Worm (Caenorhabditis elegans) whole organism, L1 larva: ENCODE data around the gene B0393.4.

Experiments used
- C04F5.9 ChIP-seq: sonication (generic microtip); optimal IDR thresholded peaks from 2 replicates; lab custom pipeline; 2016; ENCODE audit warnings: missing genetic modification characterization, missing compliant biosample characterization
- C34B4.2 ChIP-seq: sonication (generic microtip); optimal IDR thresholded peaks from 2 replicates; lab custom pipeline; 2017; ENCODE audit warnings: mild to moderate bottlenecking, missing genetic modification characterization, missing compliant biosample characterization
- Y116A8C.19 ChIP-seq: sonication (generic microtip); optimal IDR thresholded peaks from 2 replicates; lab custom pipeline; 2016; ENCODE audit warnings: missing compliant biosample characterization, missing genetic modification characterization, borderline replicate concordance
- aha-1 ChIP-seq: fragments of 150-350 bp; optimal IDR thresholded peaks from 2 replicates; lab custom pipeline; 2014; ENCODE audit warnings: missing biosample characterization, missing genetic modification characterization
- alr-1 ChIP-seq: fragments of 200-800 bp; sonication (Bioruptor generic); optimal IDR thresholded peaks from 2 replicates; lab custom pipeline; 2018; ENCODE audit warnings: borderline replicate concordance, mild to moderate bottlenecking, missing genetic modification characterization, missing compliant biosample characterization
- ama-1 ChIP-seq: fragments of 150-350 bp; optimal IDR thresholded peaks from 2 replicates; lab custom pipeline; 2014
- blmp-1 ChIP-seq: fragments of 150-350 bp; optimal IDR thresholded peaks from 2 replicates; lab custom pipeline; 2014; ENCODE audit warnings: missing biosample characterization, missing genetic modification characterization
- ceh-8 ChIP-seq: fragments of 200-800 bp; sonication (Bioruptor generic); optimal IDR thresholded peaks from 2 replicates; lab custom pipeline; 2018; ENCODE audit warnings: mild to moderate bottlenecking, missing genetic modification characterization, moderate library complexity, missing compliant biosample characterization
- ceh-88 ChIP-seq: fragments of 200-800 bp; sonication (Bioruptor generic); IDR thresholded peaks from 2 replicates; pipeline ENCODE4 v1.3.6; 2022; ENCODE audit warnings: missing genetic modification characterization, missing compliant biosample characterization
- ceh-90 ChIP-seq: sonication (generic microtip); optimal IDR thresholded peaks from 2 replicates; lab custom pipeline; 2016; ENCODE audit warnings: missing genetic modification characterization, missing compliant biosample characterization
- dpl-1 ChIP-seq, 3 experiments: fragments of 150-350 bp in 2 of 3; sonication (generic microtip) in 1 of 3; optimal IDR thresholded peaks; 2 replicates each; lab custom pipeline; 2014 to 2017; ENCODE audit warnings: missing biosample characterization in 3 of 3, missing genetic modification characterization in 3 of 3, missing genetic modification reagents in 3 of 3
- dsc-1 ChIP-seq: sonication (generic microtip); optimal IDR thresholded peaks from 2 replicates; lab custom pipeline; 2016; ENCODE audit warnings: mild to moderate bottlenecking, missing genetic modification characterization, missing compliant biosample characterization
- efl-3 ChIP-seq: fragments of 200-800 bp; sonication (Bioruptor generic); optimal IDR thresholded peaks from 2 replicates; lab custom pipeline; 2018; ENCODE audit warnings: mild to moderate bottlenecking, missing genetic modification characterization, missing compliant biosample characterization
- egl-13 ChIP-seq: sonication (generic microtip); optimal IDR thresholded peaks from 2 replicates; lab custom pipeline; 2016; ENCODE audit warnings: missing genotype, missing genetic modification reagents, missing genetic modification characterization, missing compliant biosample characterization
- elt-2 ChIP-seq: sonication (generic microtip); optimal IDR thresholded peaks from 2 replicates; lab custom pipeline; 2016; ENCODE audit warnings: missing genetic modification characterization, mild to moderate bottlenecking, inconsistent platforms, missing compliant biosample characterization, missing genetic modification reagents
- elt-3 ChIP-seq, 6 experiments: fragments of 150-350 bp in 1 of 6; sonication (generic microtip); optimal IDR thresholded peaks; 2 replicates each; lab custom pipeline; 2017 to 2018; ENCODE audit warnings: missing biosample characterization in 6 of 6, missing genetic modification characterization in 6 of 6, inconsistent platforms in 1 of 6
- fkh-4 ChIP-seq: sonication (generic microtip); optimal IDR thresholded peaks from 2 replicates; lab custom pipeline; 2016; ENCODE audit warnings: missing compliant biosample characterization, missing genetic modification characterization, borderline replicate concordance
- fkh-8 ChIP-seq: sonication (generic microtip); optimal IDR thresholded peaks from 2 replicates; lab custom pipeline; 2016; ENCODE audit warnings: mild to moderate bottlenecking, missing genetic modification characterization, missing compliant biosample characterization
- fos-1 ChIP-seq: fragments of 150-350 bp; optimal IDR thresholded peaks from 2 replicates; lab custom pipeline; 2014; ENCODE audit warnings: missing biosample characterization, missing genetic modification characterization
- hlh-17 ChIP-seq: fragments of 200-800 bp; sonication (Bioruptor generic); optimal IDR thresholded peaks from 2 replicates; lab custom pipeline; 2018; ENCODE audit warnings: missing genetic modification characterization, mild to moderate bottlenecking, missing compliant biosample characterization, moderate library complexity, borderline replicate concordance
- hlh-4 ChIP-seq: sonication (generic microtip); optimal IDR thresholded peaks from 2 replicates; lab custom pipeline; 2016; ENCODE audit warnings: mild to moderate bottlenecking, missing genetic modification characterization, missing compliant biosample characterization
- hpl-2 ChIP-seq: fragments of 150-350 bp; optimal IDR thresholded peaks from 2 replicates; lab custom pipeline; 2014; ENCODE audit warnings: missing biosample characterization, missing genetic modification reagents, missing genetic modification characterization
- isw-1 ChIP-seq: fragments of 200-800 bp; sonication (Bioruptor generic); IDR thresholded peaks from 2 replicates; pipeline ENCODE4 v1.3.6; 2022; ENCODE audit warnings: missing genetic modification characterization, missing compliant biosample characterization
- jun-1 ChIP-seq: fragments of 150-350 bp; optimal IDR thresholded peaks from 2 replicates; lab custom pipeline; 2014; ENCODE audit warnings: missing biosample characterization, missing genetic modification reagents, missing genetic modification characterization
- lin-14 ChIP-seq: fragments of 200-800 bp; sonication (Bioruptor generic); optimal IDR thresholded peaks from 2 replicates; lab custom pipeline; 2018; ENCODE audit warnings: mild to moderate bottlenecking, missing genetic modification characterization, moderate library complexity, missing compliant biosample characterization
- lin-35 ChIP-seq, 2 experiments: fragments of 150-350 bp; optimal IDR thresholded peaks; 2 replicates each; lab custom pipeline; 2014; ENCODE audit warnings: missing biosample characterization in 2 of 2, missing genetic modification characterization in 2 of 2, missing genetic modification reagents in 2 of 2
- lsy-2 ChIP-seq, 2 experiments: fragments of 150-350 bp; optimal IDR thresholded peaks; 2 replicates each; lab custom pipeline; 2014; ENCODE audit warnings: missing biosample characterization in 2 of 2, missing genetic modification characterization in 2 of 2
- mep-1 ChIP-seq: fragments of 150-350 bp; optimal IDR thresholded peaks from 2 replicates; lab custom pipeline; 2014; ENCODE audit warnings: missing biosample characterization, missing genetic modification characterization
- nhr-12 ChIP-seq: sonication (generic microtip); optimal IDR thresholded peaks from 2 replicates; lab custom pipeline; 2017; ENCODE audit warnings: missing biosample characterization, missing genetic modification characterization
- nhr-19 ChIP-seq: fragments of 200-800 bp; sonication (Bioruptor generic); conservative IDR thresholded peaks from 2 replicates; pipeline ENCODE4 v1.3.6; 2022; ENCODE audit warnings: missing genetic modification characterization, missing compliant biosample characterization
- nhr-237 ChIP-seq: fragments of 150-350 bp; optimal IDR thresholded peaks from 2 replicates; lab custom pipeline; 2014; ENCODE audit warnings: missing biosample characterization, missing genetic modification characterization
- nhr-47 ChIP-seq: sonication (generic microtip); optimal IDR thresholded peaks from 2 replicates; lab custom pipeline; 2016; ENCODE audit warnings: mild to moderate bottlenecking, missing genetic modification characterization, moderate library complexity, missing compliant biosample characterization
- nhr-71 ChIP-seq: sonication (generic microtip); optimal IDR thresholded peaks from 2 replicates; lab custom pipeline; 2016; ENCODE audit warnings: mild to moderate bottlenecking, missing genetic modification characterization, moderate library complexity, missing compliant biosample characterization
- nhr-76 ChIP-seq: sonication (generic microtip); optimal IDR thresholded peaks from 2 replicates; lab custom pipeline; 2017; ENCODE audit warnings: missing biosample characterization, missing genetic modification characterization
- nhr-77 ChIP-seq: fragments of 150-350 bp; optimal IDR thresholded peaks from 2 replicates; lab custom pipeline; 2014; ENCODE audit warnings: missing biosample characterization, missing genetic modification characterization
- nhr-90 ChIP-seq: sonication (generic microtip); optimal IDR thresholded peaks from 2 replicates; lab custom pipeline; 2016; ENCODE audit warnings: mild to moderate bottlenecking, missing genetic modification characterization, missing compliant biosample characterization; ENCODE audit not compliant: poor library complexity
- pag-3 ChIP-seq: sonication (generic microtip); optimal IDR thresholded peaks from 2 replicates; lab custom pipeline; 2017; ENCODE audit warnings: missing genetic modification characterization, mild to moderate bottlenecking, missing compliant biosample characterization, antibody characterized with exemption, borderline replicate concordance; ENCODE audit not compliant: insufficient read depth
- pax-3 ChIP-seq: fragments of 200-800 bp; sonication (Bioruptor generic); optimal IDR thresholded peaks from 2 replicates; lab custom pipeline; 2018; ENCODE audit warnings: mild to moderate bottlenecking, missing genetic modification characterization, moderate library complexity, missing compliant biosample characterization
- pqm-1 ChIP-seq: sonication (generic microtip); optimal IDR thresholded peaks from 3 replicates; lab custom pipeline; 2017; ENCODE audit warnings: missing biosample characterization, missing genetic modification characterization
- skn-1 ChIP-seq: fragments of 150-350 bp; optimal IDR thresholded peaks from 2 replicates; lab custom pipeline; 2014; ENCODE audit warnings: missing biosample characterization, missing genetic modification characterization
- snpc-4 ChIP-seq: fragments of 150-350 bp; optimal IDR thresholded peaks from 2 replicates; lab custom pipeline; 2014; ENCODE audit warnings: missing biosample characterization, missing genetic modification characterization
- snu-23 ChIP-seq: sonication (generic microtip); optimal IDR thresholded peaks from 2 replicates; lab custom pipeline; 2016; ENCODE audit warnings: missing genetic modification characterization, missing compliant biosample characterization
- swsn-7 ChIP-seq: sonication (generic microtip); optimal IDR thresholded peaks from 2 replicates; lab custom pipeline; 2016; ENCODE audit warnings: missing genetic modification characterization, missing compliant biosample characterization
- tbx-2 ChIP-seq: sonication (generic microtip); optimal IDR thresholded peaks from 2 replicates; lab custom pipeline; 2016; ENCODE audit warnings: missing genetic modification characterization, missing compliant biosample characterization
- tlp-1 ChIP-seq: fragments of 150-350 bp; optimal IDR thresholded peaks from 2 replicates; lab custom pipeline; 2014; ENCODE audit warnings: missing biosample characterization, missing genetic modification characterization
- unc-98 ChIP-seq: fragments of 200-800 bp; sonication (Bioruptor generic); IDR thresholded peaks from 2 replicates; pipeline ENCODE4 v1.3.6; 2022; ENCODE audit warnings: missing genetic modification characterization, missing compliant biosample characterization
- vab-15 ChIP-seq: sonication (generic microtip); optimal IDR thresholded peaks from 2 replicates; lab custom pipeline; 2017; ENCODE audit warnings: missing genotype, mild to moderate bottlenecking, missing genetic modification characterization, missing compliant biosample characterization
- xbp-1 ChIP-seq: sonication (generic microtip); optimal IDR thresholded peaks from 2 replicates; lab custom pipeline; 2016; ENCODE audit warnings: missing genetic modification characterization, missing compliant biosample characterization
- zip-4 ChIP-seq: fragments of 200-800 bp; sonication (Bioruptor generic); optimal IDR thresholded peaks from 2 replicates; lab custom pipeline; 2018; ENCODE audit warnings: mild to moderate bottlenecking, missing genetic modification characterization, moderate library complexity, missing compliant biosample characterization

Gene B0393.4

ce11 chrIII:4723922-4724321 is 39.5 kb downstream of the B0393.4 start (continued):
- no peak for TF ChIP-seq pqm-1
- no peak for TF ChIP-seq nhr-76
- TF ChIP-seq lin-14 (GFP tag; lab: Kevin White, UChicago): peak; percentile 69
- TF ChIP-seq dpl-1 (GFP tag; optimal IDR thresholded peaks at IDR 0.05; lab: Kevin White, UChicago): peak in 1 of 3 experiments; percentile 6
- TF ChIP-seq alr-1: no peak
- TF ChIP-seq lsy-2 (tag; optimal IDR thresholded peaks at IDR 0.05; lab: Kevin White, UChicago): peak in 1 of 2 experiments; percentile 46
- TF ChIP-seq nhr-77 (tag; lab: Kevin White, UChicago): no peak
- TF ChIP-seq fos-1 (tag; lab: Kevin White, UChicago): no peak
- TF ChIP-seq dsc-1 (tag; lab: Kevin White, UChicago): peak; percentile 8
- TF ChIP-seq nhr-19 (GFP tag; lab: Robert Waterston, UW): no peak; the same call in 1 of the 2 replicates
- TF ChIP-seq lin-35 (GFP tag; optimal IDR thresholded peaks at IDR 0.05; lab: Kevin White, UChicago): peak in 1 of 2 experiments; percentile 18
- TF ChIP-seq nhr-71: peak; percentile 50
- TF ChIP-seq mep-1 (tag; lab: Kevin White, UChicago): peak; percentile 58

ce11 chrIII:4721750-4722149 is 41.7 kb downstream of the B0393.4 start, which contains the start of gene acy-1:
acy-1 (plus strand) TSS chrIII:4722095.
- TF ChIP-seq hpl-2 (no peak), nhr-237 (tag; lab: Kevin White, UChicago) (peak; percentile 46), nhr-71 (peak; percentile 91), unc-98 (GFP tag; lab: Robert Waterston, UW) (peak; percentile 46; the same call in 1 of the 2 replicates), isw-1 (GFP tag; lab: Robert Waterston, UW) (peak; percentile 64), lsy-2 (tag; optimal IDR thresholded peaks at IDR 0.05; lab: Kevin White, UChicago) (peak; percentile 82 to 88), jun-1 (tag; lab: Kevin White, UChicago) (peak; percentile 59), elt-3 (tag; optimal IDR thresholded peaks at IDR 0.05; lab: Kevin White, UChicago) (no peak), nhr-90 (tag; lab: Kevin White, UChicago) (no peak), tbx-2 (tag; lab: Kevin White, UChicago) (peak; percentile 73), fkh-8 (tag; lab: Kevin White, UChicago) (peak; percentile 83), skn-1 (peak; percentile 75), zip-4 (GFP tag; lab: Kevin White, UChicago) (no peak), alr-1 (no peak), snpc-4 (tag; lab: Kevin White, UChicago) (peak; percentile 43), pax-3 (peak; percentile 49), xbp-1 (tag; lab: Kevin White, UChicago) (peak; percentile 67), swsn-7 (tag; lab: Kevin White, UChicago) (peak; percentile 84), ceh-90 (no peak), fos-1 (tag; lab: Kevin White, UChicago) (peak; percentile 62), C04F5.9 (tag; lab: Kevin White, UChicago) (peak; percentile 31), ceh-88 (GFP tag; lab: Robert Waterston, UW) (no peak), hlh-4 (no peak), aha-1 (tag; lab: Kevin White, UChicago) (no peak), nhr-76 (no peak), ceh-8 (GFP tag; lab: Kevin White, UChicago) (peak; percentile 62), blmp-1 (tag; lab: Kevin White, UChicago) (peak; percentile 38), vab-15 (tag; lab: Kevin White, UChicago) (no peak), Y116A8C.19 (tag; lab: Kevin White, UChicago) (no peak), ama-1 (no peak), pag-3 (tag; lab: Kevin White, UChicago) (no peak), efl-3 (GFP tag; lab: Kevin White, UChicago) (no peak), hlh-17 (no peak), mep-1 (tag; lab: Kevin White, UChicago) (peak; percentile 79), tlp-1 (tag; lab: Kevin White, UChicago) (no peak), nhr-12 (tag; lab: Kevin White, UChicago) (no peak), dsc-1 (tag; lab: Kevin White, UChicago) (peak; percentile 71), snu-23 (GFP tag; lab: Kevin White, UChicago) (peak; percentile 79), nhr-47 (peak; percentile 79), elt-2 (tag; lab: Kevin White, UChicago) (no peak), fkh-4 (tag; lab: Kevin White, UChicago) (no peak), C34B4.2 (tag; lab: Kevin White, UChicago) (no peak), lin-14 (GFP tag; lab: Kevin White, UChicago) (peak; percentile 97), nhr-77 (tag; lab: Kevin White, UChicago) (peak; percentile 69), nhr-19 (GFP tag; lab: Robert Waterston, UW) (peak; percentile 73), egl-13 (tag; lab: Kevin White, UChicago) (peak; percentile 47)
